Worm (Caenorhabditis elegans): Measurements from ENCODE around the gene H25K10.4.

DNA sequence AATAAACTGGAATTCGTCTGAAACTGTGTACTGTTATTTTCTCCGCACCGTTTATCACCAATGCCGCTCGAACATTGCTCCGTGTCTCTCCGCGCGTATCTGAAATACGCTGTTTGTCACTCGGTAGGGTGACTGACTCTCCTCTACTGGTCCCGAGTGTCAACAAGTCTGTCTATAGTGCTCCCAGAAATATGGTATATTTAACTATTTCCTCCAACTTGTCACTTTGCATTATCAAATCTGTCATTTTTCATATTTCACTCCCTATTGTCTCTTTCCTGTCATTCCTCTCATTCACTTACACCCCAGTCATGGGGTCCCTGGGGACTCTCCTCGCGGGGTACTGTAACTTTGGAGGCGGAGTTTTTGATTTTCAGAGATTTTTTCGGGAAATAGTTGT lies 28.6 kb downstream of the H25K10.4 start, which contains the start of gene hlh-17:
- TF ChIP-seq ets-7 (tag; optimal IDR thresholded peaks at IDR 0.05) (no peak), flt-1 (GFP tag; IDR thresholded peaks at IDR 0.05) (no peak), pes-1 (GFP tag; IDR thresholded peaks at IDR 0.05) (no peak), ama-1 (optimal IDR thresholded peaks at IDR 0.05) (no peak)

Data from whole organism, early embryonic.